Worm (Caenorhabditis elegans) whole organism, mixed stage, embryonic: ENCODE measurements around the gene C36A4.10.

ENCODE experiments used
- blmp-1 ChIP-seq: fragments of 150-350 bp; optimal IDR thresholded peaks from 2 replicates; lab custom pipeline; 2014; ENCODE audit warnings: missing biosample characterization, missing genetic modification characterization
- elt-3 ChIP-seq: fragments of 150-350 bp; optimal IDR thresholded peaks from 2 replicates; lab custom pipeline; 2014; ENCODE audit warnings: missing biosample characterization, missing genetic modification characterization
- nhr-2 ChIP-seq: fragments of 150-350 bp; optimal IDR thresholded peaks from 2 replicates; lab custom pipeline; 2014; ENCODE audit warnings: missing biosample characterization, missing genetic modification characterization

DNA sequence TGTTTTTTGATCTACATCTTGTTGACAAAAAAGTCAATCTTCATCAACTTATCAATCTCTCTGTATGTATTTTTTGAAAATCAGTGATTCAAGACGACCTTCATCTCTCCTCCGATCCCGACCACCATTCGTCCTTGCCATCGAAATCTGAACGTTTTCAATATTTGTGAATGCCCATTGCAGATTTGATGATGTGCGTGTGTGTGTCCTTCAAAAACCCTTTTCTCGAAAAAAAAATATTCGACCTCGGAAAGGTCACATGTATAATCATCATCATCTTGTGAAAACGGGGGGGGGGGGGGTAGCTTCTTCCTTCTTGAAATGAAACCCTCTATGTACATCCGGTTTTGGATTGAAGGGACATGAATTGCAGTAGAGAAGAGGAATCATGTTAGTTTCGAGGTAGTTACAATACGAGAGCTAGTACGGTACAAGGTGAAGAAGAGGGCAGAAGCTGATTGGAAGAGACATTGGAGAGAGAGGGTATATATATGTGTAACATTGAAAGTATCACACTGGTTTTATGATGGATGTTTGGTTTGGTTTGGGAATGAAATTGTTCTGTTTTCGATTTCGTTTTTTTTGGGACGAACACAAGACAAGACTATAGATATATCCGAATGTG, 18.8 kb downstream of the C36A4.10 start:
- TF ChIP-seq elt-3 (tag; lab: Kevin White, UChicago) (no peak), blmp-1 (tag; lab: Kevin White, UChicago) (no peak), nhr-2 (tag; lab: Kevin White, UChicago) (no peak)
